Worm (Caenorhabditis elegans): ENCODE results near the gene nstp-1.

DNA sequence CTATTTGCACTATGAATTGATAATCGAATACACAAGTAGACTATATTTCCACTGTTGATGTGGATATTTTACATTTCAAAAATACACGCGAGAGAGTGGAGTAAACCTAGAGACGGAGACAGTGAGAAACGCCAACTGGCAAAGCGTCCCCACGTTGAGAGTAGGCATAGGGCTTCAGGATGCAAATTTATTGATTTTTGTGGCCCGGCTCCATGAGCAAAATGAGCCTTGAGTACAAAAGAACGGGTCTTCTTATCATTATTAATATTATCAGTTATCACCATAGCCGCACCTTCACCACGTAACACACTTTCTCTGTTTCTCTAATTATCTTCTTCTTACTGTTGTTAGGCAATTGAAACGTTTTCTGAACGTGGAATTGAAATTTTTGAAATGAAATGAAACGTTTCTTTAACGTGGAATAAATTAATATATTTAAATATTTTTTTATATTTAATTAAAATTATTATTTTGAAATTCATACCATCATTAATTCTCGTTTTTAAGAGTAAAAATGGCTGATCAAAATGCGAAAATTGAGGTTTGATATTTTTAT is 2.2 kb downstream of the nstp-1 start, which contains the start of gene bre-1:
- TF ChIP-seq lin-15B (tag; optimal IDR thresholded peaks at IDR 0.05) (no peak), ceh-16 (tag; optimal IDR thresholded peaks at IDR 0.05) (no peak), fos-1 (tag; optimal IDR thresholded peaks at IDR 0.05) (no peak), pha-4 (tag; optimal IDR thresholded peaks at IDR 0.05) (no peak), aly-2 (tag; optimal IDR thresholded peaks at IDR 0.05) (no peak), snpc-4 (tag; optimal IDR thresholded peaks at IDR 0.05) (no peak), ztf-11 (tag; optimal IDR thresholded peaks at IDR 0.05) (no peak), ZK546.5 (tag; optimal IDR thresholded peaks at IDR 0.05) (no peak)
